Fruit fly (Drosophila melanogaster): Measurements from ENCODE around the gene CG15484.
A peak's percentile ranks its signal among the peaks of the same experiment; 100 is the strongest.

Gene CG15484

dm6 chr2L:12700381-12700963, 7.0 kb downstream of the CG15484 start, which contains the start of gene CG17036 (continued):
- TF ChIP-seq mld (GFP tag; IDR thresholded peaks at IDR 0.05; ENCODE audit: partially characterized antibody) = no peak
- peak; percentile 93 for TF ChIP-seq CG8388 (GFP tag; optimal IDR thresholded peaks at IDR 0.05)
- TF ChIP-seq ap (GFP tag; IDR thresholded peaks at IDR 0.05) = no peak
- TF ChIP-seq CG10565 (GFP tag; optimal IDR thresholded peaks at IDR 0.05) = no peak
- no peak for TF ChIP-seq Gsc (GFP tag; IDR thresholded peaks at IDR 0.05)
- TF ChIP-seq toy (GFP tag; IDR thresholded peaks at IDR 0.05) = no peak
- TF ChIP-seq CG18011 (GFP tag; optimal IDR thresholded peaks at IDR 0.05) = no peak
- TF ChIP-seq caup (GFP tag; optimal IDR thresholded peaks at IDR 0.05; ENCODE audit: severe bottlenecking) = peak; percentile 33
- peak; percentile 34 for TF ChIP-seq cwo (GFP tag; optimal IDR thresholded peaks at IDR 0.05)
- TF ChIP-seq CG2116 (GFP tag; optimal IDR thresholded peaks at IDR 0.05) = no peak
- TF ChIP-seq CG4854 (GFP tag; optimal IDR thresholded peaks at IDR 0.05) = no peak
- TF ChIP-seq Deaf1 (tag; optimal IDR thresholded peaks at IDR 0.05) = no peak
- no peak for TF ChIP-seq Xrp1 (GFP tag; IDR thresholded peaks at IDR 0.05)
- no peak for TF ChIP-seq CG12299 (tag; optimal IDR thresholded peaks at IDR 0.05)
- no peak for TF ChIP-seq HmgZ (tag; optimal IDR thresholded peaks at IDR 0.05)
- no peak for TF ChIP-seq corto (GFP tag; optimal IDR thresholded peaks at IDR 0.05)
- TF ChIP-seq stwl (tag; optimal IDR thresholded peaks at IDR 0.05) = no peak
- TF ChIP-seq Fer1 (GFP tag; optimal IDR thresholded peaks at IDR 0.05) = peak; percentile 31
- TF ChIP-seq CG8290 (GFP tag; optimal IDR thresholded peaks at IDR 0.05) = no peak
- no peak for TF ChIP-seq CG8290 (tag; optimal IDR thresholded peaks at IDR 0.05)
- no peak for TF ChIP-seq CG17186 (GFP tag; optimal IDR thresholded peaks at IDR 0.05)
- TF ChIP-seq lov (optimal IDR thresholded peaks at IDR 0.05) = no peak
- no peak for TF ChIP-seq lov (GFP tag; IDR thresholded peaks at IDR 0.05)
- TF ChIP-seq CG11696 (GFP tag; IDR thresholded peaks at IDR 0.05) = no peak
- TF ChIP-seq CG11093 (GFP tag; IDR thresholded peaks at IDR 0.05) = no peak
- no peak for TF ChIP-seq wek (GFP tag; optimal IDR thresholded peaks at IDR 0.05)
- TF ChIP-seq zf30C (GFP tag; optimal IDR thresholded peaks at IDR 0.05) = no peak
- no peak for TF ChIP-seq sna (GFP tag; IDR thresholded peaks at IDR 0.05; ENCODE audit: partially characterized antibody)
- no peak for TF ChIP-seq CG8089 (GFP tag; optimal IDR thresholded peaks at IDR 0.05)
- TF ChIP-seq Ets65A (GFP tag) = no peak
- TF ChIP-seq NfI (GFP tag; optimal IDR thresholded peaks at IDR 0.05) = no peak
- TF ChIP-seq CG17359 (tag; optimal IDR thresholded peaks at IDR 0.05) = no peak
- TF ChIP-seq H2.0 (GFP tag; IDR thresholded peaks at IDR 0.05) = no peak; the same call in 1 of the 2 replicates
- peak; percentile 14; the same call in 1 of the 2 replicates for TF ChIP-seq vvl (GFP tag; IDR thresholded peaks at IDR 0.05)
- no peak for TF ChIP-seq CG15696 (tag; optimal IDR thresholded peaks at IDR 0.05)
- no peak for TF ChIP-seq oc (tag; optimal IDR thresholded peaks at IDR 0.05)
- no peak for TF ChIP-seq hth (optimal IDR thresholded peaks at IDR 0.05)
- no peak for TF ChIP-seq trem (tag; optimal IDR thresholded peaks at IDR 0.05)
- TF ChIP-seq psq (GFP tag; optimal IDR thresholded peaks at IDR 0.05) = no peak
- no peak for TF ChIP-seq CG9215 (GFP tag; IDR thresholded peaks at IDR 0.05)
- TF ChIP-seq CG4730 (GFP tag; IDR thresholded peaks at IDR 0.05) = no peak
- no peak for TF ChIP-seq fd64A (GFP tag; optimal IDR thresholded peaks at IDR 0.05)
- TF ChIP-seq CG30020 (tag; optimal IDR thresholded peaks at IDR 0.05) = no peak
- no peak for TF ChIP-seq CG6813 (GFP tag; optimal IDR thresholded peaks at IDR 0.05)
- no peak for TF ChIP-seq Scr (GFP tag; IDR thresholded peaks at IDR 0.05; ENCODE audit: partially characterized antibody)
- TF ChIP-seq HmgD (GFP tag; optimal IDR thresholded peaks at IDR 0.05) = no peak
- TF ChIP-seq chm (GFP tag; IDR thresholded peaks at IDR 0.05) = no peak
- no peak for TF ChIP-seq MTF-1 (GFP tag; optimal IDR thresholded peaks at IDR 0.05; ENCODE audit: borderline replicate concordance)
- TF ChIP-seq CG11456 (GFP tag; IDR thresholded peaks at IDR 0.05) = peak; percentile 50; the same call in 1 of the 3 replicates
- TF ChIP-seq CG7987 (GFP tag; optimal IDR thresholded peaks at IDR 0.05) = no peak
- TF ChIP-seq CG5953 (GFP tag; IDR thresholded peaks at IDR 0.05) = no peak

Measured in whole organism, embryonic.